Worm (Caenorhabditis elegans) whole organism, late embryonic: ENCODE results near the gene T28H11.8.
"Not testable (repeated sequence)": the region's sequence is repeated elsewhere in the genome, so short reads cannot be mapped to it uniquely, and the experiment has no call there.

ENCODE experiments used
- ama-1 ChIP-seq: fragments of 150-350 bp; optimal IDR thresholded peaks from 2 replicates; lab custom pipeline; 2014
- ceh-2 ChIP-seq: sonication (generic microtip); optimal IDR thresholded peaks from 2 replicates; lab custom pipeline; 2016; ENCODE audit warnings: missing genotype, missing genetic modification characterization, missing compliant biosample characterization
- ceh-45 ChIP-seq: fragments of 200-800 bp; sonication (Bioruptor generic); IDR thresholded peaks from 2 replicates; pipeline ENCODE4 v1.3.6; 2022; ENCODE audit warnings: missing genetic modification reagents, missing genetic modification characterization, missing compliant biosample characterization
- ceh-48 ChIP-seq: sonication (generic microtip); optimal IDR thresholded peaks from 2 replicates; lab custom pipeline; 2016; ENCODE audit warnings: missing genetic modification characterization, inconsistent platforms, missing compliant biosample characterization
- ceh-9 ChIP-seq: sonication (generic microtip); optimal IDR thresholded peaks from 2 replicates; lab custom pipeline; 2016; ENCODE audit warnings: mild to moderate bottlenecking, missing genetic modification characterization, inconsistent platforms, missing compliant biosample characterization
- elt-2 ChIP-seq: sonication (generic microtip); optimal IDR thresholded peaks from 2 replicates; lab custom pipeline; 2016; ENCODE audit warnings: missing genetic modification reagents, missing genetic modification characterization, missing compliant biosample characterization
- fkh-10 ChIP-seq: fragments of 150-350 bp; optimal IDR thresholded peaks from 2 replicates; lab custom pipeline; 2014; ENCODE audit warnings: missing biosample characterization, missing genetic modification reagents, missing genetic modification characterization
- lin-11 ChIP-seq: fragments of 200-800 bp; sonication (Bioruptor generic); optimal IDR thresholded peaks from 2 replicates; lab custom pipeline; 2018; ENCODE audit warnings: mild to moderate bottlenecking, missing genetic modification characterization, missing compliant biosample characterization
- pag-3 ChIP-seq: sonication (generic microtip); optimal IDR thresholded peaks from 2 replicates; lab custom pipeline; 2016; ENCODE audit warnings: missing compliant biosample characterization, missing genetic modification characterization, borderline replicate concordance
- pha-2 ChIP-seq: sonication (generic microtip); optimal IDR thresholded peaks from 2 replicates; lab custom pipeline; 2017; ENCODE audit warnings: mild to moderate bottlenecking, missing genetic modification characterization, missing compliant biosample characterization
- sox-4 ChIP-seq: sonication (generic microtip); optimal IDR thresholded peaks from 2 replicates; lab custom pipeline; 2017; ENCODE audit warnings: mild to moderate bottlenecking, missing genetic modification characterization, inconsistent platforms, missing compliant biosample characterization
- tbx-2 ChIP-seq: sonication (generic microtip); optimal IDR thresholded peaks from 2 replicates; lab custom pipeline; 2016; ENCODE audit warnings: missing genetic modification characterization, missing compliant biosample characterization
- ttx-3 ChIP-seq: sonication (generic microtip); optimal IDR thresholded peaks from 2 replicates; lab custom pipeline; 2016; ENCODE audit warnings: missing genetic modification reagents, missing genetic modification characterization, missing compliant biosample characterization
- unc-42 ChIP-seq: sonication (generic microtip); optimal IDR thresholded peaks from 2 replicates; lab custom pipeline; 2016; ENCODE audit warnings: missing genotype, missing genetic modification characterization, missing compliant biosample characterization

DNA sequence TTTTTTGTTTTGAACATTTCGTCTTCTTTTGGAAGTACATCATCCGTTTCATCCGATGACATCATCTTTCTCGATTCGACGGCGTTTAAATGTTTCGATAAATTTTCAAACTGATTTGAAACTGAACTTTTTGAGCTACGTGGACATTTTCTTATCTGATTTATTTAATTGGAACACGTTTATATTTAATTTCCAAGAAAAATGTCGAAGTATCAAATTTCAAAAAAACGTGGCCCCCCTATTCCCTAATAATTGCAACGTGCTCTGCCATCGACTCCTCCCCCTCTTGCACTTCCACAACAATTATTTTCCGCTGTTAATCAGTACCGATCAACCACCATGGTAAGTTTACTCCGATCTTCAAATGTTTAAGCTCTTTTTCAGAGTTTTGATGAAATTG is 48.1 kb upstream of the T28H11.8 start, which contains the start of the genes R13H9.6 and rmd-6:
- TF ChIP-seq sox-4 (tag; lab: Kevin White, UChicago); ceh-48 (tag; lab: Kevin White, UChicago); ceh-9 (tag; lab: Kevin White, UChicago); unc-42 (tag; lab: Kevin White, UChicago); pha-2; lin-11 (tag; lab: Kevin White, UChicago); fkh-10 (GFP tag; lab: Kevin White, UChicago); ceh-45 (GFP tag; lab: Robert Waterston, UW); tbx-2 (tag; lab: Kevin White, UChicago); ceh-2 (tag; lab: Kevin White, UChicago); ttx-3; pag-3 (tag; lab: Kevin White, UChicago); ama-1 (lab: Kevin White, UChicago); elt-2: not testable (repeated sequence)
